Worm (Caenorhabditis elegans) whole organism, young adult: Measurements from ENCODE around the gene pqn-83.

ENCODE experiments used
- ama-1 ChIP-seq, 3 experiments: fragments of 150-350 bp in 1 of 3; sonication (generic microtip) in 2 of 3; optimal IDR thresholded peaks; 2 replicates each; lab custom pipeline; 2014 to 2018; ENCODE audit warnings: missing biosample characterization in 2 of 3, missing genetic modification characterization in 2 of 3, missing genetic modification reagents in 2 of 3
- bed-2 ChIP-seq: fragments of 200-800 bp; sonication (Bioruptor generic); IDR thresholded peaks from 2 replicates; pipeline ENCODE4 v1.3.6; 2022; ENCODE audit warnings: missing genetic modification reagents, missing genetic modification characterization, missing compliant biosample characterization
- madf-8 ChIP-seq: fragments of 200-800 bp; sonication (Bioruptor generic); conservative IDR thresholded peaks from 2 replicates; pipeline ENCODE4 v1.3.6; 2022; ENCODE audit warnings: missing genetic modification reagents, missing genetic modification characterization, missing compliant biosample characterization
- pha-4 ChIP-seq: fragments of 150-350 bp; sonication (generic microtip); optimal IDR thresholded peaks from 2 replicates; lab custom pipeline; 2014; ENCODE audit warnings: missing biosample characterization, missing genetic modification reagents, missing genetic modification characterization
- snpc-4 ChIP-seq, 5 experiments: fragments of 150-350 bp in 1 of 5; sonication (generic microtip) in 4 of 5; optimal IDR thresholded peaks; 2 replicates each; lab custom pipeline; 2014 to 2018; ENCODE audit warnings: missing genetic modification characterization in 5 of 5, missing biosample characterization in 3 of 5, antibody characterized with exemption in 2 of 5, mild to moderate bottlenecking in 2 of 5, missing compliant biosample characterization in 2 of 5, missing genotype in 2 of 5, moderate library complexity in 2 of 5, missing genetic modification reagents in 1 of 5
- zfh-2 ChIP-seq: fragments of 200-800 bp; sonication (Bioruptor generic); conservative IDR thresholded peaks from 2 replicates; pipeline ENCODE4 v1.3.6; 2022; ENCODE audit warnings: missing genetic modification reagents, missing genetic modification characterization, missing compliant biosample characterization

DNA sequence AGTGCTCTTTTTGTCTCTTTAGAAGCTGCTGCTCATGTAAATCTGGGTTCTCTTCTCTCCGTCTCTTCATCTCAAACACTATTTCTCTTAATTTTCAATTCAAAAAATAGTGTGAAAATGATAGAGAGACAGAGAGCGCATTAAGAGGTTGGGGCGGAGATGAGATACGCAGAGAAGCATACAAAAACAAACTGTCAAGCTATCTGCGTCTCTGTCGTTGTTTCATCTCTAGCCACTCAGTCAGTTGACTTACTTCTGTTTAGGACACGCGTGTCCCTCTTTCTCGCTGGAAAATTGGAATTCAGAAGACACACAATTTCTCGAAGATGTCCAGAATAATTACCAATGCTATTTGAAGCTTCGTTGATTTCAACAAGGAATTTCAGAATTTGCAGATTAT is 38.1 kb downstream of the pqn-83 start:
- TF ChIP-seq madf-8 (GFP tag; lab: Robert Waterston, UW), result no peak
- TF ChIP-seq snpc-4 (GFP tag; optimal IDR thresholded peaks at IDR 0.05; lab: Kevin White, UChicago), result peak; percentile 14
- TF ChIP-seq snpc-4 (tag; optimal IDR thresholded peaks at IDR 0.05; lab: Kevin White, UChicago), result peak in 2 of 4 experiments; percentile 13 to 30
- peak; percentile 92 for TF ChIP-seq ama-1 (optimal IDR thresholded peaks at IDR 0.05; lab: Kevin White, UChicago)
- TF ChIP-seq ama-1 (GFP tag; optimal IDR thresholded peaks at IDR 0.05; lab: Kevin White, UChicago), result no peak
- TF ChIP-seq zfh-2 (GFP tag; lab: Robert Waterston, UW), result no peak
- no peak for TF ChIP-seq bed-2 (GFP tag; lab: Robert Waterston, UW)
- TF ChIP-seq pha-4 (tag; lab: Kevin White, UChicago), result peak; percentile 72
